Fruit fly (Drosophila melanogaster): ENCODE data around the gene Uxs.

Gene Uxs

DNA sequence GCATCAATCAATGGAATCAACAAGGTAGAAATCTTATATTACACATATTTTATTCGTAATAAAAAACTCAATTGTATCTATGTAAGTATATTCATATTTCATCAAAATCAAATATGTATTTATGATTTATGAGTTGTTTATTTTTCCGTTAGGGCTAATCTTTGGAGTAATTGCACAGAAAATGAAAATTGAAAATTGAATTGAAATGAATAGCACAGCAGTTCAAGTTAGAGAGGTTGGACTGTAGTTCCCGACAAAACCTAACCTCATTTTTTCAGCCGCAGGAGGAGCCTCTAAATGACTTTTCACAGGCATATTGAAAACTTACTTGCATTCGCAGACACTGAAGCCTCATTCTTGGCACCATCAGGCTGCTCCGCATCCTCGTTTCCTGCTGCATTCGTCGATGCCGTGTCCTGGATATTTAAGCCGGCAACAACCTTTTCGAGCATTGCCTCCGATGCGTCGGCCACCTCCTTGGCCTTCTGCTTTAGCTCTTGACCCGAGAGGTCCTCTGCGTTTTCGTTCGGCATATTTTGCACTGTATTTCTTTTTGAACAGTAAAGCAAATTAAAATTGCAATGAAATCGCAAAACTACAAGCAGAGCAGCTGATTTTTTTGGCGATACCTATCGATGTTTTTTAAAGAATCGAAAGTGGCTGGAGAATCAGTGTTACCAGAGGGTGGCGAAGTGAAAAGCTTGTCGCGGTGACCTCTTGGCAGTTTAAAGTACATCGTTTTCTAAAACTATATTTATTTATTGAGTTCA is 2.7 kb upstream of the Uxs start, which contains the start of gene Nmt (continued):
- TF ChIP-seq insv (GFP tag; optimal IDR thresholded peaks at IDR 0.05) = no peak
- no peak for TF ChIP-seq dmrt99B (tag; optimal IDR thresholded peaks at IDR 0.05)
- TF ChIP-seq CG12299 (tag; optimal IDR thresholded peaks at IDR 0.05) = no peak
- TF ChIP-seq jing (GFP tag; optimal IDR thresholded peaks at IDR 0.05) = no peak
- TF ChIP-seq usp (GFP tag; optimal IDR thresholded peaks at IDR 0.05) = no peak
- TF ChIP-seq CG3281 (GFP tag; optimal IDR thresholded peaks at IDR 0.05) = no peak
- TF ChIP-seq CG4617 (GFP tag; optimal IDR thresholded peaks at IDR 0.05; ENCODE audit: borderline replicate concordance) = peak; percentile 20
- no peak for TF ChIP-seq scrt (GFP tag; optimal IDR thresholded peaks at IDR 0.05)
- peak; percentile 44 for TF ChIP-seq ind (GFP tag; optimal IDR thresholded peaks at IDR 0.05)
- TF ChIP-seq CG17328 (GFP tag; IDR thresholded peaks at IDR 0.05) = peak; percentile 29; the same call in 1 of the 2 replicates
- no peak for TF ChIP-seq CG11085 (GFP tag; IDR thresholded peaks at IDR 0.05)
- no peak for TF ChIP-seq Ssrp (tag; optimal IDR thresholded peaks at IDR 0.05)
- TF ChIP-seq CG5180 (GFP tag; optimal IDR thresholded peaks at IDR 0.05) = no peak
- no peak for TF ChIP-seq CG6254 (GFP tag; optimal IDR thresholded peaks at IDR 0.05)
- peak; percentile 75 for TF ChIP-seq Dref (GFP tag; IDR thresholded peaks at IDR 0.05)
- TF ChIP-seq Lim3 (GFP tag; IDR thresholded peaks at IDR 0.05) = no peak
- peak; percentile 84 for TF ChIP-seq Opbp (GFP tag; IDR thresholded peaks at IDR 0.05; ENCODE audit: partially characterized antibody)
- no peak for TF ChIP-seq CG6854 (GFP tag; optimal IDR thresholded peaks at IDR 0.05)
- TF ChIP-seq CG16863 (GFP tag; optimal IDR thresholded peaks at IDR 0.05) = no peak
- TF ChIP-seq CG13287 (GFP tag; IDR thresholded peaks at IDR 0.05; ENCODE audit: partially characterized antibody) = peak; percentile 83
- no peak for TF ChIP-seq Dad (GFP tag; optimal IDR thresholded peaks at IDR 0.05)
- TF ChIP-seq H15 (GFP tag; IDR thresholded peaks at IDR 0.05) = no peak
- TF ChIP-seq CG7357 (GFP tag; IDR thresholded peaks at IDR 0.05) = no peak
- peak; percentile 40 for TF ChIP-seq CG7839 (tag; optimal IDR thresholded peaks at IDR 0.05)
- TF ChIP-seq CG17186 (GFP tag; optimal IDR thresholded peaks at IDR 0.05) = no peak
- TF ChIP-seq pzg (GFP tag; optimal IDR thresholded peaks at IDR 0.05) = peak; percentile 77
- no peak for TF ChIP-seq cg (GFP tag; optimal IDR thresholded peaks at IDR 0.05)
- TF ChIP-seq Dek (tag; optimal IDR thresholded peaks at IDR 0.05) = peak; percentile 17
- no peak for TF ChIP-seq eve (GFP tag; optimal IDR thresholded peaks at IDR 0.05)
- no peak for TF ChIP-seq CG15601 (tag; optimal IDR thresholded peaks at IDR 0.05)
- peak; percentile 96 for TF ChIP-seq bigmax (GFP tag; optimal IDR thresholded peaks at IDR 0.05)
- no peak for TF ChIP-seq CG8290 (GFP tag; optimal IDR thresholded peaks at IDR 0.05)
- TF ChIP-seq CG8290 (tag; optimal IDR thresholded peaks at IDR 0.05) = peak in 1 of 2 experiments; percentile 3
- TF ChIP-seq CG4424 (GFP tag; optimal IDR thresholded peaks at IDR 0.05) = peak; percentile 27
- no peak for TF ChIP-seq btn (GFP tag; optimal IDR thresholded peaks at IDR 0.05)
- peak; percentile 26 for TF ChIP-seq CG17359 (tag; optimal IDR thresholded peaks at IDR 0.05)
- TF ChIP-seq CG15073 (GFP tag; optimal IDR thresholded peaks at IDR 0.05) = no peak
- no peak for TF ChIP-seq CG11560 (tag; IDR thresholded peaks at IDR 0.05)
- no peak for TF ChIP-seq ap (GFP tag; IDR thresholded peaks at IDR 0.05)
- TF ChIP-seq CG3838 (GFP tag; optimal IDR thresholded peaks at IDR 0.05) = no peak
- TF ChIP-seq CG8281 (tag; optimal IDR thresholded peaks at IDR 0.05) = no peak
- peak; percentile 67 for TF ChIP-seq Doc3 (GFP tag; IDR thresholded peaks at IDR 0.05; ENCODE audit: partially characterized antibody)
- no peak for TF ChIP-seq CG15479 (GFP tag; optimal IDR thresholded peaks at IDR 0.05)
- TF ChIP-seq CG3726 (GFP tag; IDR thresholded peaks at IDR 0.05) = no peak
- no peak for TF ChIP-seq h (optimal IDR thresholded peaks at IDR 0.05)
- no peak for TF ChIP-seq trh (GFP tag; optimal IDR thresholded peaks at IDR 0.05)
- no peak for TF ChIP-seq E2f1 (GFP tag; IDR thresholded peaks at IDR 0.05)
- TF ChIP-seq Max (GFP tag; optimal IDR thresholded peaks at IDR 0.05) = no peak
- peak; percentile 64; the same call in 1 of the 2 replicates for TF ChIP-seq H2.0 (GFP tag; IDR thresholded peaks at IDR 0.05)
- no peak for TF ChIP-seq Myb (GFP tag; optimal IDR thresholded peaks at IDR 0.05)

Data from whole organism, embryonic.